Worm (Caenorhabditis elegans): Measurements from ENCODE around the gene hlh-27.

The hlh-27 gene

DNA sequence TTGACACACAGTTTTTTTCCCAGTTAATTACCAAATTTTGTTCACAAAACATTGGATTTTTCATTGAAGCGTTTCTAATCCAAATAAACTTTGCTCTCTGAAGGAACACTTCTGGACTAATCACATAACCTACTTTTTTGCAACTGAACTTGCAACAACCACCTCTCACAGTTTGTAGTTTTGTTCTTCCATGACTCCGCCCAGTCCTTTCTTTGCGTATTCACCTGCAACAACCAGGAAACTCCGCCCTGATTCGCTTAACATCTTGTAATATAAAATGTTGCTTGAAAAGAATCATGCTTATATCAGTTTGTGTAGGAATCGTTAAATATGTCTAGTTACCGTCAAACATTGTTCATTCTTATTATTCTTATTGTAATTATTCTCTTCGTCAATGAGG is 16.4 kb upstream of the hlh-27 start, which contains the start of gene ins-11:
Gene ins-11 (plus strand): TSS at position 301 of the 400 bp plus-strand sequence.
- TF ChIP-seq hnd-1 (tag; optimal IDR thresholded peaks at IDR 0.05) = no peak
- no peak for TF ChIP-seq hmbx-1 (tag; optimal IDR thresholded peaks at IDR 0.05)
- no peak for TF ChIP-seq scrt-1 (GFP tag; IDR thresholded peaks at IDR 0.05)
- TF ChIP-seq ceh-36 (tag; optimal IDR thresholded peaks at IDR 0.05) = no peak

DNA sequence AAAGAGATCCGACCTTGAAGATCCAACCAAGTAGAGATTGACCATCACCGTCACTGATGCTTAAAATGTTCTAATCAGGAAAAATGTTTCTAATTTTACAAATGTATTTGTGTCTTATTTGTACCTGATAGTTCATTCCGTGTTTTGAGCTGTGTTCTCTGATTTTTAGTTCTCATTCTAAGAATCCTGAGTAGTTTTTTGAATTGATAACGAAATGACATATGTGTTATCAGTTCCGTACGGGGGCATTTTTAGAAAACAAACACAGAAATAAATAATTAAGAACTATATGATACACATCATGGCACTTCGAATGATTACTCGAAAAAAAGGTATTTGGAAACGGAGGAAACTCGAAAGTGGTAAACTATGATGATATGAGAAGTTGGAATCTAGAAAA is 15.5 kb upstream of the hlh-27 start:
- no peak for TF ChIP-seq aly-1 (tag; optimal IDR thresholded peaks at IDR 0.05)
- TF ChIP-seq scrt-1 (GFP tag; IDR thresholded peaks at IDR 0.05) = no peak
- TF ChIP-seq tbx-37 (GFP tag; conservative IDR thresholded peaks at IDR 0.05) = no peak
- no peak for TF ChIP-seq ceh-36 (tag; optimal IDR thresholded peaks at IDR 0.05)
- TF ChIP-seq hmg-4 (GFP tag; optimal IDR thresholded peaks at IDR 0.05) = no peak
- no peak for TF ChIP-seq flt-1 (GFP tag; IDR thresholded peaks at IDR 0.05)
- TF ChIP-seq tbx-11 (GFP tag; IDR thresholded peaks at IDR 0.05) = no peak
- TF ChIP-seq B0310.2 (tag; optimal IDR thresholded peaks at IDR 0.05) = no peak
- no peak for TF ChIP-seq ets-7 (tag; optimal IDR thresholded peaks at IDR 0.05)
- TF ChIP-seq ama-1 (optimal IDR thresholded peaks at IDR 0.05) = no peak
- no peak for TF ChIP-seq ceh-13 (GFP tag; optimal IDR thresholded peaks at IDR 0.05)
- TF ChIP-seq hnd-1 (tag; optimal IDR thresholded peaks at IDR 0.05) = no peak

ce11 chrII:5554788-5555187 is 14.8 kb upstream of the hlh-27 start:
- TF ChIP-seq ceh-13 (GFP tag; optimal IDR thresholded peaks at IDR 0.05) (no peak), tra-4 (tag; optimal IDR thresholded peaks at IDR 0.05) (no peak), aly-1 (tag; optimal IDR thresholded peaks at IDR 0.05) (no peak), hnd-1 (tag; optimal IDR thresholded peaks at IDR 0.05) (no peak), ceh-36 (tag; optimal IDR thresholded peaks at IDR 0.05) (no peak), ama-1 (optimal IDR thresholded peaks at IDR 0.05) (no peak), ets-7 (tag; optimal IDR thresholded peaks at IDR 0.05) (no peak), sea-1 (GFP tag; conservative IDR thresholded peaks at IDR 0.05) (no peak), B0310.2 (tag; optimal IDR thresholded peaks at IDR 0.05) (no peak), scrt-1 (GFP tag; IDR thresholded peaks at IDR 0.05) (no peak), hmg-4 (GFP tag; optimal IDR thresholded peaks at IDR 0.05) (no peak), tbx-37 (GFP tag; conservative IDR thresholded peaks at IDR 0.05) (no peak)

DNA sequence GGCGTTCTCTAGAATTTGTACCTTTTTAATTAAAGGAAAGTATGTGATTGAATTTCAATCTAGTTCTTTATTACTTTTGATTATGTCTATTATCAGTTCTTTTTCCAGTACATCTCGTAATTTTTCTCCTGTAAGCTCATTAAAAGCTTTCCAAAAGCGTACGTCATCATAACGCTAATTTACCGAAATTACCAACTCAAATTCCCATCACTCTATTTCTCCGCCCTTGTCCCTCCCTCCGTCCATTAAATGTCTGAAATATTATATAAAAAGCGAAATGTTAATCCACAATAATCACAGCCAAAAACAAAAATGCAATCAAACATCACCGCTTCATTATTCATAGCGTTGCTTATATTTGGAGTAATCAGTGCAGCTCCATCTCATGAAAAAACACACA is 14.3 kb upstream of the hlh-27 start, which contains the start of gene ins-12:
Gene ins-12 (plus strand): TSS at position 301 of the 400 bp plus-strand sequence.
- TF ChIP-seq ceh-13 (GFP tag; optimal IDR thresholded peaks at IDR 0.05) (no peak), flt-1 (GFP tag; IDR thresholded peaks at IDR 0.05) (no peak), F13C5.2 (tag; optimal IDR thresholded peaks at IDR 0.05) (no peak), aly-1 (tag; optimal IDR thresholded peaks at IDR 0.05) (no peak), tbx-37 (GFP tag; conservative IDR thresholded peaks at IDR 0.05) (no peak), hmg-4 (GFP tag; optimal IDR thresholded peaks at IDR 0.05) (no peak), ama-1 (optimal IDR thresholded peaks at IDR 0.05) (no peak)

DNA sequence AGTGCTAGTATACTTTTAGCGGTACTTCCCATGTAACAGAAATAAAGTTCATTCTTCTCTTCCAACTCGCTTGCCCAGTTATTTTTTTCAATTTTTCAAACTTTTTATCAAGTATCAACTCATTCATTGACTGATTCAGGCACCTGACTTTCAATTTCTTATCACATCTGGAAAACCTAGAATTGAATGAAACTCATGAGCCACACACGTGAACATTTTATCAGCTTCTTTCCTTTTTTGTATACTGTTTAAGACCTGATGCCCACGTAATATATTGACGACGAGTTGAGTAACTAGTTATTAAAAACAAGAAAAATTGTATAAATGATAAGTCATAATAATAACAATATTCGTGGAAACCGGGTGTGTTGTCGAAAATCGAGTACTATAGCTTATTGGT is 13.5 kb upstream of the hlh-27 start:
- TF ChIP-seq hmg-4 (GFP tag; optimal IDR thresholded peaks at IDR 0.05) (no peak), hnd-1 (tag; optimal IDR thresholded peaks at IDR 0.05) (no peak), ama-1 (optimal IDR thresholded peaks at IDR 0.05) (no peak), ceh-13 (GFP tag; optimal IDR thresholded peaks at IDR 0.05) (no peak), aly-1 (tag; optimal IDR thresholded peaks at IDR 0.05) (no peak), flt-1 (GFP tag; IDR thresholded peaks at IDR 0.05) (no peak), hmbx-1 (tag; optimal IDR thresholded peaks at IDR 0.05) (no peak), tbx-11 (GFP tag; IDR thresholded peaks at IDR 0.05) (no peak), pes-1 (GFP tag; IDR thresholded peaks at IDR 0.05) (no peak), F13C5.2 (tag; optimal IDR thresholded peaks at IDR 0.05) (no peak)

DNA sequence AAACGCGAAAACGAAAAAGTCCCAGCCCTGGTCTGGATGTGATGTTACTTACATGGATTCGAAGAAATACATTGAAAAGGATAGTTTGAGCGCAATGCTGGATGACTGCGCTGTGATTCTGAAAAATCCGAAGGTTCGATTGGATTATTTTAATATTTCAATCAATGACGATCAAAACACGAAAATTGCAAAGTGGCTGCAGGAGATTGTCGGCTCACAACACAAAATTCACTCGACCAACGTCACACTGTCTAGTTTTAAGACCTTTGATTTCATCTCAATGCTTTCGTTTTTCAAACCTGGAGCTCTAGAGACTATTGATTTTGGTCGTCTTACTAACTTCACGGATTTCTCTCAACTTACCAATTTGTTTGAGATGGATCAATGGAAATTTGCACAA is 11.5 kb upstream of the hlh-27 start, which contains the start of gene C17C3.5:
Gene C17C3.5 (plus strand): TSS at position 301 of the 400 bp plus-strand sequence.
- no peak for TF ChIP-seq ama-1 (optimal IDR thresholded peaks at IDR 0.05)
- no peak for TF ChIP-seq flt-1 (GFP tag; IDR thresholded peaks at IDR 0.05)
- no peak for TF ChIP-seq tra-4 (tag; optimal IDR thresholded peaks at IDR 0.05)
- TF ChIP-seq aly-1 (tag; optimal IDR thresholded peaks at IDR 0.05) = no peak
- TF ChIP-seq ceh-36 (tag; optimal IDR thresholded peaks at IDR 0.05) = no peak
- no peak for TF ChIP-seq hnd-1 (tag; optimal IDR thresholded peaks at IDR 0.05)
- no peak for TF ChIP-seq F13C5.2 (tag; optimal IDR thresholded peaks at IDR 0.05)
- no peak for TF ChIP-seq scrt-1 (GFP tag; IDR thresholded peaks at IDR 0.05)
- TF ChIP-seq B0310.2 (tag; optimal IDR thresholded peaks at IDR 0.05) = no peak
- TF ChIP-seq tbx-11 (GFP tag; IDR thresholded peaks at IDR 0.05) = no peak
- no peak for TF ChIP-seq tbx-37 (GFP tag; conservative IDR thresholded peaks at IDR 0.05)
- TF ChIP-seq hmg-4 (GFP tag; optimal IDR thresholded peaks at IDR 0.05) = no peak
- TF ChIP-seq pes-1 (GFP tag; IDR thresholded peaks at IDR 0.05) = no peak
- TF ChIP-seq ceh-13 (GFP tag; optimal IDR thresholded peaks at IDR 0.05) = no peak
- TF ChIP-seq ets-7 (tag; optimal IDR thresholded peaks at IDR 0.05) = no peak
- TF ChIP-seq hmbx-1 (tag; optimal IDR thresholded peaks at IDR 0.05) = no peak
- no peak for TF ChIP-seq sea-1 (GFP tag; conservative IDR thresholded peaks at IDR 0.05)

- TF ChIP-seq hnd-1 (tag; optimal IDR thresholded peaks at IDR 0.05) (no peak), scrt-1 (GFP tag; IDR thresholded peaks at IDR 0.05) (no peak), ceh-36 (tag; optimal IDR thresholded peaks at IDR 0.05) (no peak), sea-1 (GFP tag; conservative IDR thresholded peaks at IDR 0.05) (no peak), pes-1 (GFP tag; IDR thresholded peaks at IDR 0.05) (no peak), hmbx-1 (tag; optimal IDR thresholded peaks at IDR 0.05) (no peak), hmg-4 (GFP tag; optimal IDR thresholded peaks at IDR 0.05) (no peak), tbx-11 (GFP tag; IDR thresholded peaks at IDR 0.05) (no peak), ceh-13 (GFP tag; optimal IDR thresholded peaks at IDR 0.05) (no peak), B0310.2 (tag; optimal IDR thresholded peaks at IDR 0.05) (no peak), tra-4 (tag; optimal IDR thresholded peaks at IDR 0.05) (no peak), ets-7 (tag; optimal IDR thresholded peaks at IDR 0.05) (no peak), aly-1 (tag; optimal IDR thresholded peaks at IDR 0.05) (no peak)
These were observed 9.7 kb upstream of the hlh-27 start, which contains the start of gene C17C3.6 for ce11 chrII:5549746-5550145. TSS of gene C17C3.6 (plus strand) at chrII:5550046.

ce11 chrII:5547442-5547894 is 7.5 kb upstream of the hlh-27 start, which contains the start of gene acdh-2:
TSS of gene acdh-2 (minus strand) at chrII:5547492.
- TF ChIP-seq hnd-1 (tag; optimal IDR thresholded peaks at IDR 0.05) = no peak
- TF ChIP-seq F13C5.2 (tag; optimal IDR thresholded peaks at IDR 0.05) = no peak
- no peak for TF ChIP-seq scrt-1 (GFP tag; IDR thresholded peaks at IDR 0.05)
- no peak for TF ChIP-seq hmg-4 (GFP tag; optimal IDR thresholded peaks at IDR 0.05)
- no peak for TF ChIP-seq ceh-36 (tag; optimal IDR thresholded peaks at IDR 0.05)
- TF ChIP-seq flt-1 (GFP tag; IDR thresholded peaks at IDR 0.05) = no peak
- TF ChIP-seq ets-7 (tag; optimal IDR thresholded peaks at IDR 0.05) = no peak
- no peak for TF ChIP-seq hmbx-1 (tag; optimal IDR thresholded peaks at IDR 0.05)
- TF ChIP-seq aly-1 (tag; optimal IDR thresholded peaks at IDR 0.05) = no peak
- no peak for TF ChIP-seq pes-1 (GFP tag; IDR thresholded peaks at IDR 0.05)
- TF ChIP-seq ceh-13 (GFP tag; optimal IDR thresholded peaks at IDR 0.05) = no peak
- TF ChIP-seq tra-4 (tag; optimal IDR thresholded peaks at IDR 0.05) = no peak
